Worm (Caenorhabditis elegans): ENCODE measurements around the gene math-19.
"Not testable (repeated sequence)": the region's sequence is repeated elsewhere in the genome, so short reads cannot be mapped to it uniquely, and the experiment has no call there.

The math-19 gene

DNA sequence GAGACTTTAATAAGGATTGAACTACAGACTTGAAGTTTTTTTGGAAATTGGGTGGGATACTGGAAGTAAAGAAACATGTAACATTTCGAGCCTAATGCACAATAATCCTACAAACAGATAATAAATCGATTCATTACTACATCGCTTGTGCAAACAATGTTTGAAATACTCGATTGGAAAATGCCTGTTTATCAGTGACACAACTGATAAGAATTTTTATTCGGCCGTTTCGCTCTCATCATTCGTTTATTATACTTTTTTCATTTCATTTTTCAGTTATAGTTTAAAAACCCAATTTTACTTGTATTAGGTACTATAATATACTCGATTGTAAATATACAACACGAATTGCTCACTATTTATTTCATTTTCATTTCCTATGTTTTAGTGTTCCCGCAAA lies 2.9 kb upstream of the math-19 start:
- TF ChIP-seq dmd-9 (GFP tag; IDR thresholded peaks at IDR 0.05) (no peak), unc-62 (GFP tag; optimal IDR thresholded peaks at IDR 0.05 in 1 of 2) (peak in 1 of 2 experiments; percentile 13), unc-62 (tag; optimal IDR thresholded peaks at IDR 0.05) (no peak), daf-16 (GFP tag; optimal IDR thresholded peaks at IDR 0.05) (no peak), daf-16 (tag; optimal IDR thresholded peaks at IDR 0.05) (peak; percentile 84), hlh-11 (tag; optimal IDR thresholded peaks at IDR 0.05) (peak; percentile 15), php-3 (GFP tag; IDR thresholded peaks at IDR 0.05) (peak; percentile 45; the same call in 1 of the 2 replicates), nhr-28 (tag; optimal IDR thresholded peaks at IDR 0.05) (peak; percentile 74), pqm-1 (tag; optimal IDR thresholded peaks at IDR 0.05) (peak; percentile 91), snpc-4 (tag; optimal IDR thresholded peaks at IDR 0.05) (no peak)

DNA sequence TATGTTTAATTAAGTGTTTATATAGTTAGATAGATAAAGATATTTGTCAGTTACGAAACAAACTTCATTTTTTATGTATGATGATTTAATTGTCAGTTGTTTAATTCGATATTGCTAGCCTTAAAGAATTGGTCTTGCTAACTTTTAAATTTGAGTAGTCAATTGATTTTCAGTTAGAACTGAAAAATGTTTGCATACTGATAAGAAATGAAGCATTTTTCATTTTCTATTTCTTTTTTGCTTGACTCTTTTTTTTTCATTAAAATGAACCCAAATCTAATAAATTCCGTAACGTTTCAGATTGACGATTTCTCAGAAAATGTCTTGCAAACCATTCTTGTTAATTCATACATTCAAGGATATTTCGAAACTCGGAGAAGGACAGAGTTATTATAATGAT lies 2.4 kb upstream of the math-19 start, which contains the start of gene math-20:
Gene math-20, plus strand, starts transcription at position 301 of the 400 bp plus-strand sequence.
- TF ChIP-seq F44E2.7 (GFP tag; IDR thresholded peaks at IDR 0.05) (no peak), zip-11 (GFP tag; IDR thresholded peaks at IDR 0.05) (no peak), Y105C5A.15 (GFP tag; IDR thresholded peaks at IDR 0.05) (no peak), lsy-2 (tag; optimal IDR thresholded peaks at IDR 0.05) (no peak), daf-12 (tag; optimal IDR thresholded peaks at IDR 0.05) (no peak)

DNA sequence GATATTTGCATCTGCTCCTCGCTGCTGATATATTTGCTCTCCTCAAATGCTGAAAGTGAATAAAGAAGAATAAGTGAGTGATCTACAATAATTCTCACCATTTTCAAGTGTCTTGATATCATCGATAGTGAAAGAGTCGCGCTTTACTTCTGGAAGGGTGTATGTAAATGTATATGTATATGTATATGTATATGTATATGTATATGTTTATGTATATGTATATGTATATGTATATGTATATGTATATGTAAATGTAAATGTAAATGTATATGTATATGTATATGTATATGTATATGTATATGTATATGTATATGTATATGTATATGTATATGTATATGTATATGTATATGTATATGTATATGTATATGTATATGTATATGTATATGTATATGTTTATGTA lies 2.1 kb downstream of the math-19 start, which contains the start of gene ceh-84:
Gene ceh-84, minus strand, starts transcription at position 101 of the 400 bp plus-strand sequence.
- not testable (repeated sequence) for TF ChIP-seq hmg-1.1 (GFP tag; IDR thresholded peaks at IDR 0.05); D1046.2 (GFP tag; IDR thresholded peaks at IDR 0.05); mep-1 (tag; optimal IDR thresholded peaks at IDR 0.05)

DNA sequence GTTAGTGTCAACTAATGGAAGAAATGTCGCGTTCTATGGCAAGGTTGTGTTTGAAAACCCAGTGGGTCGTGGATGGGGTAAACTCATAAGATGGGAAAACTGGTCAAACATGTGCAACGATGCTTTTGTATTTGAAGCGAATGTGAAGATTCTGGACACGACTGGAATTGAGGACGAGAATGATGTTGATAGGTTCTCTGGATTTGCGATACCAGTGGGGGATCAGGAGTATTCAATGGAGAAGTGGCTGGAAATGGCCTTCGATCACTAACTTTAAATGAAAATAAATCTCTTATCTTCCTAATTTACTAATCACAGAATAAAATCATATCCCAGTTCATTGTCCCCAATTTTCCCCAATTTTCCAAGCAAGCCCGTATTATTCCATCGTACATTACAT lies 12.5 kb downstream of the math-19 start:
- TF ChIP-seq nhr-237 (tag; optimal IDR thresholded peaks at IDR 0.05) = no peak
- TF ChIP-seq T20F7.1 (GFP tag; optimal IDR thresholded peaks at IDR 0.05) = no peak
- TF ChIP-seq unc-62 (GFP tag; optimal IDR thresholded peaks at IDR 0.05 in 1 of 2) = peak in 1 of 2 experiments; percentile 93
- no peak for TF ChIP-seq unc-62 (tag; optimal IDR thresholded peaks at IDR 0.05)

DNA sequence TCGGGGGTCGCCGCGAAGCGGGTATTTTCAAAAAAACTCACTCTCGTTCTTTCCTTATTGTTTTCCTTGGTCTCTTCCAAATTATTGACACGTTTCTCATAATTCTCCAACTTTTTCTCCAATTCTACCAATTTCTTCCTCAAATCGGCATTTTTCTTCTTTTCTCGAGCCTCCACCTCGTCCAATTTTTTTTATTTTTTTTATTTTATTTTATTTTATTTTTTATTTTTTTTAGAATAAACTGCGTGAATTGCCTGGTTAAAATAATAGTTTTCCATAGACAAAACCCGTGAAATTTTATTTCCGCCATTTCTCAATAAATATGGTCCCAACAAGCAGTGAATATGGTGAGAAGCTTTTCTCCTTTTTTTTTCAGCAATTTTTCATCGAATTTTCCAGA lies 14.0 kb downstream of the math-19 start, which contains the start of gene F59H6.15:
Gene F59H6.15, plus strand, starts transcription at position 301 of the 400 bp plus-strand sequence.
- TF ChIP-seq mdl-1 (tag; optimal IDR thresholded peaks at IDR 0.05) (no peak), aha-1 (tag) (peak; percentile 32)

ce11 chrII:2013856-2014255 lies 15.2 kb downstream of the math-19 start:
- peak; percentile 72 for TF ChIP-seq ceh-28 (tag; optimal IDR thresholded peaks at IDR 0.05)
- TF ChIP-seq mxl-3 (GFP tag; optimal IDR thresholded peaks at IDR 0.05) = no peak

ce11 chrII:2023514-2023913 lies 24.9 kb downstream of the math-19 start, which contains the start of gene cya-2:
Gene cya-2, minus strand, starts transcription at chrII:2023614.
- TF ChIP-seq zag-1 (tag; optimal IDR thresholded peaks at IDR 0.05); spr-1 (tag; optimal IDR thresholded peaks at IDR 0.05); ceh-20 (GFP tag; IDR thresholded peaks at IDR 0.05): not testable (repeated sequence)

DNA sequence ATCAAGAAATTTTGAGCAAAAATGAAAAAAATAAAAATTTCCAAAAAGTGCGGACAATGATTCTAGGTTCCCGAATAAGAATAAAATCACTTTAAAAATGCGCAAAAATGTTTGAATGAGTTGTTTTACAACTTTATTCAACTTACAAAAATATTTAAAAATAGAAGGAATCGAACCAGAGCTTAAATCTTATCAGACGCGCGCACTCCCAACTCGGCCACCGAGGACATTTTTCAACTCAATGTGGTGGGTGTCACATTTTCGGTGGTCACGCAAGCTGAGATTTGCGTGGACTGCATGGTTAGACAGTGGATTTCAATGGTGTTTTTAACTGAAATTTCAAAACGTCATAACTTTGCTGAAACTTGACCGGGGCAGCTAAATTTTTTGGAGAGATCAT lies 26.0 kb downstream of the math-19 start:
- 0 out of 4 replicates have a peak, but pooled peaks of 1 of the 2 experiments have one; percentile 15 for TF ChIP-seq madf-5 (GFP tag; IDR thresholded peaks at IDR 0.05)

Measured in whole organism, L4 larva.